Worm (Caenorhabditis elegans) whole organism, L1 larva: Measurements from ENCODE around the gene srh-45.

Source experiments
- C16A3.4 ChIP-seq: fragments of 150-350 bp; optimal IDR thresholded peaks from 2 replicates; lab custom pipeline; 2014; ENCODE audit warnings: missing biosample characterization, missing genetic modification characterization
- F16B12.6 ChIP-seq: fragments of 150-350 bp; optimal IDR thresholded peaks from 2 replicates; lab custom pipeline; 2014; ENCODE audit warnings: missing biosample characterization, missing genetic modification characterization
- aha-1 ChIP-seq: fragments of 150-350 bp; optimal IDR thresholded peaks from 2 replicates; lab custom pipeline; 2014; ENCODE audit warnings: missing biosample characterization, missing genetic modification characterization
- alr-1 ChIP-seq: fragments of 200-800 bp; sonication (Bioruptor generic); optimal IDR thresholded peaks from 2 replicates; lab custom pipeline; 2018; ENCODE audit warnings: borderline replicate concordance, mild to moderate bottlenecking, missing genetic modification characterization, missing compliant biosample characterization
- aly-2 ChIP-seq: fragments of 150-350 bp; optimal IDR thresholded peaks from 2 replicates; lab custom pipeline; 2014; ENCODE audit warnings: missing biosample characterization, missing genetic modification characterization
- ceh-82 ChIP-seq, 3 experiments: fragments of 150-350 bp in 1 of 3; sonication (generic microtip) in 2 of 3; optimal IDR thresholded peaks; 2 replicates each; lab custom pipeline; 2014 to 2017; ENCODE audit warnings: missing biosample characterization in 3 of 3, missing genetic modification characterization in 3 of 3
- efl-1 ChIP-seq, 4 experiments: fragments of 150-350 bp; optimal IDR thresholded peaks in 3 of 4; peaks in 1 of 4; 1 replicate in 1 of 4; 2 replicates in 3 of 4; lab custom pipeline; 2014; ENCODE audit warnings: missing biosample characterization in 2 of 4, missing genetic modification characterization in 2 of 4, missing genetic modification reagents in 2 of 4
- egl-13 ChIP-seq: sonication (generic microtip); optimal IDR thresholded peaks from 2 replicates; lab custom pipeline; 2016; ENCODE audit warnings: missing genotype, missing genetic modification reagents, missing genetic modification characterization, missing compliant biosample characterization
- egl-27 ChIP-seq, 2 experiments: fragments of 150-350 bp in 1 of 2; sonication (generic microtip); optimal IDR thresholded peaks; 3 replicates each; lab custom pipeline; 2017 to 2018; ENCODE audit warnings: missing biosample characterization in 2 of 2, missing genetic modification characterization in 2 of 2, missing genetic modification reagents in 2 of 2
- elt-2 ChIP-seq: sonication (generic microtip); optimal IDR thresholded peaks from 2 replicates; lab custom pipeline; 2016; ENCODE audit warnings: missing genetic modification characterization, mild to moderate bottlenecking, inconsistent platforms, missing compliant biosample characterization, missing genetic modification reagents
- ets-5 ChIP-seq: fragments of 200-800 bp; sonication (Bioruptor generic); IDR thresholded peaks from 2 replicates; pipeline ENCODE4 v1.3.6; 2022; ENCODE audit warnings: missing genetic modification characterization, missing compliant biosample characterization
- fkh-4 ChIP-seq: sonication (generic microtip); optimal IDR thresholded peaks from 2 replicates; lab custom pipeline; 2016; ENCODE audit warnings: missing compliant biosample characterization, missing genetic modification characterization, borderline replicate concordance
- fkh-8 ChIP-seq: sonication (generic microtip); optimal IDR thresholded peaks from 2 replicates; lab custom pipeline; 2016; ENCODE audit warnings: mild to moderate bottlenecking, missing genetic modification characterization, missing compliant biosample characterization
- grh-1 ChIP-seq: fragments of 200-800 bp; sonication (Bioruptor generic); IDR thresholded peaks from 2 replicates; pipeline ENCODE4 v1.3.6; 2022; ENCODE audit warnings: missing genetic modification reagents, missing genetic modification characterization, missing compliant biosample characterization
- hpl-2 ChIP-seq: fragments of 150-350 bp; optimal IDR thresholded peaks from 2 replicates; lab custom pipeline; 2014; ENCODE audit warnings: missing biosample characterization, missing genetic modification reagents, missing genetic modification characterization
- irx-1 ChIP-seq: sonication (generic microtip); optimal IDR thresholded peaks from 2 replicates; lab custom pipeline; 2016; ENCODE audit warnings: missing genetic modification characterization, missing compliant biosample characterization
- isw-1 ChIP-seq: fragments of 200-800 bp; sonication (Bioruptor generic); IDR thresholded peaks from 2 replicates; pipeline ENCODE4 v1.3.6; 2022; ENCODE audit warnings: missing genetic modification characterization, missing compliant biosample characterization
- lin-14 ChIP-seq: fragments of 200-800 bp; sonication (Bioruptor generic); optimal IDR thresholded peaks from 2 replicates; lab custom pipeline; 2018; ENCODE audit warnings: mild to moderate bottlenecking, missing genetic modification characterization, moderate library complexity, missing compliant biosample characterization
- lin-15B ChIP-seq: fragments of 150-350 bp; sonication (generic microtip); optimal IDR thresholded peaks from 3 replicates; lab custom pipeline; 2014; ENCODE audit warnings: missing biosample characterization, missing genetic modification characterization
- lin-39 ChIP-seq: fragments of 150-350 bp; optimal IDR thresholded peaks from 2 replicates; lab custom pipeline; 2014; ENCODE audit warnings: missing biosample characterization, missing genetic modification reagents, missing genetic modification characterization
- lir-3 ChIP-seq: sonication (generic microtip); optimal IDR thresholded peaks from 2 replicates; lab custom pipeline; 2016; ENCODE audit warnings: mild to moderate bottlenecking, missing genetic modification characterization, moderate library complexity, missing compliant biosample characterization; ENCODE audit not compliant: poor library complexity
- mdl-1 ChIP-seq, 2 experiments: fragments of 150-350 bp; optimal IDR thresholded peaks; 2 replicates each; lab custom pipeline; 2014 to 2017; ENCODE audit warnings: missing biosample characterization in 2 of 2, missing genetic modification characterization in 2 of 2, inconsistent platforms in 1 of 2
- nhr-11 ChIP-seq: fragments of 150-350 bp; optimal IDR thresholded peaks from 2 replicates; lab custom pipeline; 2014; ENCODE audit warnings: missing biosample characterization, missing genetic modification characterization
- nhr-20 ChIP-seq: sonication (generic microtip); optimal IDR thresholded peaks from 2 replicates; lab custom pipeline; 2016; ENCODE audit warnings: mild to moderate bottlenecking, missing genetic modification characterization, missing compliant biosample characterization
- nhr-71 ChIP-seq: sonication (generic microtip); optimal IDR thresholded peaks from 2 replicates; lab custom pipeline; 2016; ENCODE audit warnings: mild to moderate bottlenecking, missing genetic modification characterization, moderate library complexity, missing compliant biosample characterization
- nhr-76 ChIP-seq: sonication (generic microtip); optimal IDR thresholded peaks from 2 replicates; lab custom pipeline; 2017; ENCODE audit warnings: missing biosample characterization, missing genetic modification characterization
- nhr-90 ChIP-seq: sonication (generic microtip); optimal IDR thresholded peaks from 2 replicates; lab custom pipeline; 2016; ENCODE audit warnings: mild to moderate bottlenecking, missing genetic modification characterization, missing compliant biosample characterization; ENCODE audit not compliant: poor library complexity
- pag-3 ChIP-seq: sonication (generic microtip); optimal IDR thresholded peaks from 2 replicates; lab custom pipeline; 2017; ENCODE audit warnings: missing genetic modification characterization, mild to moderate bottlenecking, missing compliant biosample characterization, antibody characterized with exemption, borderline replicate concordance; ENCODE audit not compliant: insufficient read depth
- pax-3 ChIP-seq: fragments of 200-800 bp; sonication (Bioruptor generic); optimal IDR thresholded peaks from 2 replicates; lab custom pipeline; 2018; ENCODE audit warnings: mild to moderate bottlenecking, missing genetic modification characterization, moderate library complexity, missing compliant biosample characterization
- rnt-1 ChIP-seq: sonication (generic microtip); optimal IDR thresholded peaks from 2 replicates; lab custom pipeline; 2016; ENCODE audit warnings: mild to moderate bottlenecking, missing genetic modification characterization, moderate library complexity, missing compliant biosample characterization
- sox-4 ChIP-seq: sonication (generic microtip); optimal IDR thresholded peaks from 2 replicates; lab custom pipeline; 2016; ENCODE audit warnings: missing genetic modification characterization, missing compliant biosample characterization
- sptf-1 ChIP-seq: fragments of 150-350 bp; optimal IDR thresholded peaks from 2 replicates; lab custom pipeline; 2014; ENCODE audit warnings: missing biosample characterization, missing genetic modification characterization
- tbx-2 ChIP-seq: sonication (generic microtip); optimal IDR thresholded peaks from 2 replicates; lab custom pipeline; 2016; ENCODE audit warnings: missing genetic modification characterization, missing compliant biosample characterization
- unc-30 ChIP-seq: sonication (generic microtip); optimal IDR thresholded peaks from 2 replicates; lab custom pipeline; 2017; ENCODE audit warnings: missing biosample characterization, missing genetic modification characterization
- unc-62 ChIP-seq: fragments of 150-350 bp; optimal IDR thresholded peaks from 2 replicates; lab custom pipeline; 2014; ENCODE audit warnings: missing biosample characterization, missing genetic modification reagents, missing genetic modification characterization
- unc-98 ChIP-seq: fragments of 200-800 bp; sonication (Bioruptor generic); IDR thresholded peaks from 2 replicates; pipeline ENCODE4 v1.3.6; 2022; ENCODE audit warnings: missing genetic modification characterization, missing compliant biosample characterization

srh-45 gene

ce11 chrV:11279564-11279963, 25.2 kb downstream of the srh-45 start:
- TF ChIP-seq nhr-20 (tag; lab: Kevin White, UChicago) (no peak), ceh-82 (tag; optimal IDR thresholded peaks at IDR 0.05; lab: Kevin White, UChicago) (no peak), C16A3.4 (tag; lab: Kevin White, UChicago) (no peak), fkh-8 (tag; lab: Kevin White, UChicago) (no peak), tbx-2 (tag; lab: Kevin White, UChicago) (no peak), nhr-11 (no peak), efl-1 (optimal IDR thresholded peaks at IDR 0.05; lab: Kevin White, UChicago) (no peak), efl-1 (GFP tag; optimal IDR thresholded peaks at IDR 0.05 in 1 of 2; lab: Kevin White, UChicago) (no peak), mdl-1 (tag; optimal IDR thresholded peaks at IDR 0.05; lab: Kevin White, UChicago) (no peak), elt-2 (tag; lab: Kevin White, UChicago) (no peak), egl-27 (tag; optimal IDR thresholded peaks at IDR 0.05; lab: Kevin White, UChicago) (no peak), rnt-1 (tag; lab: Kevin White, UChicago) (no peak), lir-3 (no peak), fkh-4 (tag; lab: Kevin White, UChicago) (no peak), lin-39 (no peak), lin-14 (no peak), grh-1 (no peak)

DNA sequence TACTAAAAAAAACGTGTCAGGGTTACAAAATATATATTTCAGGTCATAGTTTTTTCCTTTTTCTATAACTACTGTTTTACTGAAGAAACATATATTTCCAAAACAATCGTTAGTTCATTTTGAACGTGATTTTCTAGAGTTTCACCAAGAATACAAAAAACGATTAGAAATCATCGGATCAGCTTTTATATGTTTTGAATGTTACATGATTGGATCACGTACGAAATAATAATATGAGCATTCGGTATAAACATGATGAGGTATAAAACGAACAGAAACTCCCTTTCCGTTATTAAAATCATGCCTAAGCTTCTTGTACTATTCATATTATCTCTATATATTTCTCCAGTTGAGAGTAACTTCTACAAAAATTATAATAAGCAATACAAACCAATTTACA, 31.9 kb downstream of the srh-45 start, which contains the start of gene clec-223:
TSS of gene clec-223 (plus strand) at position 301 of the 400 bp plus-strand sequence.
- no peak for TF ChIP-seq nhr-71 (tag; lab: Kevin White, UChicago)
- TF ChIP-seq aly-2 (tag; lab: Kevin White, UChicago), result no peak
- no peak for TF ChIP-seq unc-62 (GFP tag; lab: Kevin White, UChicago)
- TF ChIP-seq lin-15B (tag; lab: Kevin White, UChicago), result no peak
- no peak for TF ChIP-seq sptf-1 (tag; lab: Kevin White, UChicago)
- TF ChIP-seq isw-1 (GFP tag; lab: Robert Waterston, UW), result no peak
- TF ChIP-seq hpl-2, result no peak
- no peak for TF ChIP-seq unc-98
- TF ChIP-seq aha-1 (tag; lab: Kevin White, UChicago), result no peak

- TF ChIP-seq egl-13 (tag; lab: Kevin White, UChicago) (no peak), alr-1 (no peak), ceh-82 (tag; optimal IDR thresholded peaks at IDR 0.05; lab: Kevin White, UChicago) (no peak), pag-3 (no peak)
Measured at ce11 chrV:11271051-11271450, 33.7 kb downstream of the srh-45 start, which contains the start of gene clec-222. Gene clec-222, plus strand, starts transcription at chrV:11271351.

ce11 chrV:11268791-11269190, 36.0 kb downstream of the srh-45 start, which contains the start of gene str-115:
Gene str-115, plus strand, starts transcription at chrV:11269091.
- no peak for TF ChIP-seq efl-1 (optimal IDR thresholded peaks at IDR 0.05; lab: Kevin White, UChicago)
- no peak for TF ChIP-seq efl-1 (GFP tag; optimal IDR thresholded peaks at IDR 0.05 in 1 of 2; lab: Kevin White, UChicago)
- TF ChIP-seq sox-4, result no peak
- no peak for TF ChIP-seq nhr-90
- TF ChIP-seq unc-30 (tag; lab: Kevin White, UChicago), result no peak
- TF ChIP-seq irx-1, result no peak
- no peak for TF ChIP-seq ets-5
- no peak for TF ChIP-seq nhr-20 (tag; lab: Kevin White, UChicago)
- TF ChIP-seq nhr-76, result no peak
- no peak for TF ChIP-seq tbx-2 (tag; lab: Kevin White, UChicago)
- TF ChIP-seq sptf-1 (tag; lab: Kevin White, UChicago), result no peak
- TF ChIP-seq pax-3 (tag; lab: Kevin White, UChicago), result no peak
- TF ChIP-seq F16B12.6, result no peak
